Worm (Caenorhabditis elegans) whole organism, young adult: ENCODE measurements around the gene F31D4.5.

ENCODE experiments used
- Y79H2A.3 ChIP-seq: fragments of 200-800 bp; sonication (Bioruptor generic); conservative IDR thresholded peaks from 2 replicates; pipeline ENCODE4 v1.3.6; 2022; ENCODE audit warnings: missing genetic modification reagents, missing genetic modification characterization, missing compliant biosample characterization
- bed-1 ChIP-seq: fragments of 200-800 bp; sonication (Bioruptor generic); IDR thresholded peaks from 2 replicates; pipeline ENCODE4 v1.3.6; 2022; ENCODE audit warnings: missing genetic modification reagents, missing genetic modification characterization, missing compliant biosample characterization
- die-1 ChIP-seq: sonication (generic microtip); optimal IDR thresholded peaks from 2 replicates; lab custom pipeline; 2016; ENCODE audit warnings: missing genotype, mild to moderate bottlenecking, missing genetic modification characterization, missing compliant biosample characterization
- dpl-1 ChIP-seq: fragments of 150-350 bp; optimal IDR thresholded peaks from 2 replicates; lab custom pipeline; 2014; ENCODE audit warnings: missing biosample characterization, missing genetic modification reagents, missing genetic modification characterization
- hlh-12 ChIP-seq: sonication (generic microtip); optimal IDR thresholded peaks from 2 replicates; lab custom pipeline; 2016; ENCODE audit warnings: missing genetic modification characterization, missing compliant biosample characterization
- mxl-1 ChIP-seq: sonication (generic microtip); optimal IDR thresholded peaks from 2 replicates; lab custom pipeline; 2016; ENCODE audit warnings: missing genetic modification characterization, missing compliant biosample characterization
- pha-4 ChIP-seq: fragments of 150-350 bp; sonication (generic microtip); optimal IDR thresholded peaks from 2 replicates; lab custom pipeline; 2014; ENCODE audit warnings: missing biosample characterization, missing genetic modification reagents, missing genetic modification characterization
- repo-1 ChIP-seq: sonication (generic microtip); optimal IDR thresholded peaks from 2 replicates; lab custom pipeline; 2017; ENCODE audit warnings: mild to moderate bottlenecking, missing genetic modification characterization, missing compliant biosample characterization
- snpc-1.3 ChIP-seq: sonication (generic microtip); optimal IDR thresholded peaks from 2 replicates; lab custom pipeline; 2017; ENCODE audit warnings: missing genetic modification characterization, mild to moderate bottlenecking, missing compliant biosample characterization, antibody characterized with exemption, moderate library complexity, missing genotype, missing genetic modification reagents; ENCODE audit not compliant: insufficient read depth
- snpc-4 ChIP-seq, 5 experiments: fragments of 150-350 bp in 1 of 5; sonication (generic microtip) in 4 of 5; optimal IDR thresholded peaks; 2 replicates each; lab custom pipeline; 2014 to 2018; ENCODE audit warnings: missing genetic modification characterization in 5 of 5, missing biosample characterization in 3 of 5, antibody characterized with exemption in 2 of 5, mild to moderate bottlenecking in 2 of 5, missing compliant biosample characterization in 2 of 5, missing genotype in 2 of 5, moderate library complexity in 2 of 5, missing genetic modification reagents in 1 of 5
- sptf-2 ChIP-seq: fragments of 200-800 bp; sonication (Bioruptor generic); optimal IDR thresholded peaks from 2 replicates; lab custom pipeline; 2018; ENCODE audit warnings: mild to moderate bottlenecking, missing genetic modification characterization, missing compliant biosample characterization

DNA sequence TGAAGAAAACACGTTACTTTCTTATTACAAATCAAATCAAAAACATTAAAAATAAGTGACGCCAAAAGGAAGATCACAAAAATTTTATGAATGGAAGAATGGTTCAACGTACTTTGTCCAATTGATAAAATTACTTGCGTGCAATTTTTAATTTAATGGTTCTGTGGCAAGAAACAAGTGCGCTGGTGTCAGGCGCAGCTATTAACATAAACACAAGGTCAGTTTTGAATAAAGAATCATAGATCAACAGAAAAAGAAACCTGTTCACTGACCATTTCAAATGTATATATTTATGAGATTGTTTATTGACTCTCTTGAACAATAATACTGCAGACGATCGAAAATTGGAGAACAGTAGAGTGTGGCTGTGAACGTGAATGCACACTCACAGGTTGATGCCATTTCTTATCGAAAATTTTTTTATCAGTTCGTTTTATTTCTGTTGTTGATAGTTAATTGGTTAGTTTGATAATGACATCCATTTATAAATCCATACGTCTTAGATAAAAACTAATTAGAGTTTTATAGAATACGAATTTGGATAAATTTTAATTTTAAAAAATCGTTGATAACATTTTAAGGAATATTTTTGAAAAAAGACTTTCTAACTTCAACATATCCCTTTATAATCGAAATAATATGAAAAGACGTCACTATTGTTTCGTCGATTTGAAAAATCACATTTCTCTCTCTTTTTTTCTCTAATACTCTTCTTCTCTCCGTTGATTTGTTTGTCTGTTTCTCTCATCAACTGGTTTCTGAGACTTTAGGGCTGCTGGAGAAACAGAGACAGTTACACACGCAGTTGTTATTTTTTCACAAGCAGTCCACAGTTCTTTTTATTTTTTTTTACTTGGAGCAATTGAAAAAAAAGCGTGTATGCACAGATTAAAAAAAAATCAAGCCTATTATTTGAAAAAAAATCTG, 49.6 kb downstream of the F31D4.5 start, which contains the start of gene amx-3:
- TF ChIP-seq repo-1: no peak
- TF ChIP-seq hlh-12 (tag; lab: Kevin White, UChicago): no peak
- no peak for TF ChIP-seq die-1
- no peak for TF ChIP-seq snpc-4 (GFP tag; optimal IDR thresholded peaks at IDR 0.05; lab: Kevin White, UChicago)
- no peak for TF ChIP-seq snpc-4 (tag; optimal IDR thresholded peaks at IDR 0.05; lab: Kevin White, UChicago)
- TF ChIP-seq Y79H2A.3: no peak
- TF ChIP-seq dpl-1 (GFP tag; lab: Kevin White, UChicago): no peak
- TF ChIP-seq mxl-1: no peak
- TF ChIP-seq snpc-1.3 (tag; lab: Kevin White, UChicago): no peak
- TF ChIP-seq sptf-2 (GFP tag; lab: Kevin White, UChicago): no peak
- no peak for TF ChIP-seq bed-1 (GFP tag; lab: Robert Waterston, UW)
- TF ChIP-seq pha-4 (tag; lab: Kevin White, UChicago): no peak
